Worm (Caenorhabditis elegans): ENCODE data around the gene C01G6.4.

ce11 chrII:9274734-9275133 is 1.9 kb upstream of the C01G6.4 start:
- TF ChIP-seq lsy-2 (tag; optimal IDR thresholded peaks at IDR 0.05), result no peak
- no peak for TF ChIP-seq snpc-4 (tag; optimal IDR thresholded peaks at IDR 0.05)
- TF ChIP-seq elt-3 (tag; optimal IDR thresholded peaks at IDR 0.05), result no peak
- no peak for TF ChIP-seq ces-1 (GFP tag; optimal IDR thresholded peaks at IDR 0.05)
- no peak for TF ChIP-seq lin-13 (tag; optimal IDR thresholded peaks at IDR 0.05)
- no peak for TF ChIP-seq unc-39 (tag; optimal IDR thresholded peaks at IDR 0.05)
- TF ChIP-seq mab-5 (tag; optimal IDR thresholded peaks at IDR 0.05), result no peak
- no peak for TF ChIP-seq ceh-83 (GFP tag; optimal IDR thresholded peaks at IDR 0.05)
